Worm (Caenorhabditis elegans) whole organism, L4/young adult: ENCODE measurements around the gene ZK470.6.

ENCODE experiments used
- W03F9.2 ChIP-seq: fragments of 150-350 bp; optimal IDR thresholded peaks from 2 replicates; lab custom pipeline; 2014; ENCODE audit warnings: missing biosample characterization, missing genetic modification characterization
- dao-5 ChIP-seq: sonication (generic microtip); optimal IDR thresholded peaks from 2 replicates; lab custom pipeline; 2016; ENCODE audit warnings: missing genotype, missing genetic modification characterization, moderate library complexity, missing compliant biosample characterization
- him-1 ChIP-seq: sonication (generic microtip); optimal IDR thresholded peaks from 2 replicates; lab custom pipeline; 2016; ENCODE audit warnings: missing genotype, missing genetic modification reagents, missing genetic modification characterization, missing compliant biosample characterization

Gene ZK470.6

ce11 chrX:4138413-4139193 is 38.7 kb downstream of the ZK470.6 start:
- TF ChIP-seq W03F9.2 (tag; lab: Kevin White, UChicago) (no peak), dao-5 (tag; lab: Kevin White, UChicago) (no peak), him-1 (no peak)

ce11 chrX:4137452-4138164 is 39.7 kb downstream of the ZK470.6 start:
- TF ChIP-seq him-1 (peak; percentile 29), dao-5 (tag; lab: Kevin White, UChicago) (no peak)

- TF ChIP-seq dao-5 (tag; lab: Kevin White, UChicago) = no peak
- no peak for TF ChIP-seq W03F9.2 (tag; lab: Kevin White, UChicago)
- TF ChIP-seq him-1 = no peak
Measured at ce11 chrX:4136547-4137311, 40.6 kb downstream of the ZK470.6 start.

ce11 chrX:4134855-4135254 is 42.4 kb downstream of the ZK470.6 start, which contains the start of gene ZK470.2:
TSS of gene ZK470.2 (plus strand) at chrX:4135155.
- no peak for TF ChIP-seq dao-5 (tag; lab: Kevin White, UChicago)
- no peak for TF ChIP-seq him-1
- no peak for TF ChIP-seq W03F9.2 (tag; lab: Kevin White, UChicago)

- TF ChIP-seq him-1 = no peak
- TF ChIP-seq W03F9.2 (tag; lab: Kevin White, UChicago) = no peak
- TF ChIP-seq dao-5 (tag; lab: Kevin White, UChicago) = no peak
Measured at ce11 chrX:4133378-4133777, 43.9 kb downstream of the ZK470.6 start.

ce11 chrX:4132243-4132642 is 45.1 kb downstream of the ZK470.6 start:
- no peak for TF ChIP-seq W03F9.2 (tag; lab: Kevin White, UChicago)
- TF ChIP-seq him-1 = no peak
- no peak for TF ChIP-seq dao-5 (tag; lab: Kevin White, UChicago)

ce11 chrX:4131354-4131753 is 45.9 kb downstream of the ZK470.6 start:
- TF ChIP-seq W03F9.2 (tag; lab: Kevin White, UChicago) (no peak), him-1 (no peak), dao-5 (tag; lab: Kevin White, UChicago) (no peak)

- no peak for TF ChIP-seq W03F9.2 (tag; lab: Kevin White, UChicago)
- TF ChIP-seq him-1 = no peak
- TF ChIP-seq dao-5 (tag; lab: Kevin White, UChicago) = no peak
Measured at ce11 chrX:4128684-4129083, 48.6 kb downstream of the ZK470.6 start.
